Worm (Caenorhabditis elegans) whole organism, L1 larva: ENCODE results near the gene cyp-14A2.

Source experiments
- C16A3.4 ChIP-seq: fragments of 150-350 bp; optimal IDR thresholded peaks from 2 replicates; lab custom pipeline; 2014; ENCODE audit warnings: missing biosample characterization, missing genetic modification characterization
- aha-1 ChIP-seq: fragments of 150-350 bp; optimal IDR thresholded peaks from 2 replicates; lab custom pipeline; 2014; ENCODE audit warnings: missing biosample characterization, missing genetic modification characterization
- blmp-1 ChIP-seq: fragments of 150-350 bp; optimal IDR thresholded peaks from 2 replicates; lab custom pipeline; 2014; ENCODE audit warnings: missing biosample characterization, missing genetic modification characterization
- ceh-63 ChIP-seq: fragments of 200-800 bp; sonication (Bioruptor generic); optimal IDR thresholded peaks from 2 replicates; lab custom pipeline; 2018; ENCODE audit warnings: mild to moderate bottlenecking, missing genetic modification characterization, missing compliant biosample characterization
- ceh-8 ChIP-seq: fragments of 200-800 bp; sonication (Bioruptor generic); optimal IDR thresholded peaks from 2 replicates; lab custom pipeline; 2018; ENCODE audit warnings: mild to moderate bottlenecking, missing genetic modification characterization, moderate library complexity, missing compliant biosample characterization
- ces-1 ChIP-seq: fragments of 150-350 bp; optimal IDR thresholded peaks from 2 replicates; lab custom pipeline; 2014; ENCODE audit warnings: missing biosample characterization, missing genetic modification reagents, missing genetic modification characterization
- dpl-1 ChIP-seq, 3 experiments: fragments of 150-350 bp in 2 of 3; sonication (generic microtip) in 1 of 3; optimal IDR thresholded peaks; 2 replicates each; lab custom pipeline; 2014 to 2017; ENCODE audit warnings: missing biosample characterization in 3 of 3, missing genetic modification characterization in 3 of 3, missing genetic modification reagents in 3 of 3
- efl-1 ChIP-seq, 4 experiments: fragments of 150-350 bp; optimal IDR thresholded peaks in 3 of 4; peaks in 1 of 4; 1 replicate in 1 of 4; 2 replicates in 3 of 4; lab custom pipeline; 2014; ENCODE audit warnings: missing biosample characterization in 2 of 4, missing genetic modification characterization in 2 of 4, missing genetic modification reagents in 2 of 4
- efl-3 ChIP-seq: fragments of 200-800 bp; sonication (Bioruptor generic); optimal IDR thresholded peaks from 2 replicates; lab custom pipeline; 2018; ENCODE audit warnings: mild to moderate bottlenecking, missing genetic modification characterization, missing compliant biosample characterization
- elt-2 ChIP-seq: sonication (generic microtip); optimal IDR thresholded peaks from 2 replicates; lab custom pipeline; 2016; ENCODE audit warnings: missing genetic modification characterization, mild to moderate bottlenecking, inconsistent platforms, missing compliant biosample characterization, missing genetic modification reagents
- elt-3 ChIP-seq, 6 experiments: fragments of 150-350 bp in 1 of 6; sonication (generic microtip); optimal IDR thresholded peaks; 2 replicates each; lab custom pipeline; 2017 to 2018; ENCODE audit warnings: missing biosample characterization in 6 of 6, missing genetic modification characterization in 6 of 6, inconsistent platforms in 1 of 6
- fkh-4 ChIP-seq: sonication (generic microtip); optimal IDR thresholded peaks from 2 replicates; lab custom pipeline; 2016; ENCODE audit warnings: missing compliant biosample characterization, missing genetic modification characterization, borderline replicate concordance
- fkh-8 ChIP-seq: sonication (generic microtip); optimal IDR thresholded peaks from 2 replicates; lab custom pipeline; 2016; ENCODE audit warnings: mild to moderate bottlenecking, missing genetic modification characterization, missing compliant biosample characterization
- fos-1 ChIP-seq: fragments of 150-350 bp; optimal IDR thresholded peaks from 2 replicates; lab custom pipeline; 2014; ENCODE audit warnings: missing biosample characterization, missing genetic modification characterization
- hpl-2 ChIP-seq: fragments of 150-350 bp; optimal IDR thresholded peaks from 2 replicates; lab custom pipeline; 2014; ENCODE audit warnings: missing biosample characterization, missing genetic modification reagents, missing genetic modification characterization
- irx-1 ChIP-seq: sonication (generic microtip); optimal IDR thresholded peaks from 2 replicates; lab custom pipeline; 2016; ENCODE audit warnings: missing genetic modification characterization, missing compliant biosample characterization
- isw-1 ChIP-seq: fragments of 200-800 bp; sonication (Bioruptor generic); IDR thresholded peaks from 2 replicates; pipeline ENCODE4 v1.3.6; 2022; ENCODE audit warnings: missing genetic modification characterization, missing compliant biosample characterization
- jun-1 ChIP-seq: fragments of 150-350 bp; optimal IDR thresholded peaks from 2 replicates; lab custom pipeline; 2014; ENCODE audit warnings: missing biosample characterization, missing genetic modification reagents, missing genetic modification characterization
- lin-13 ChIP-seq: fragments of 150-350 bp; optimal IDR thresholded peaks from 2 replicates; lab custom pipeline; 2014; ENCODE audit warnings: missing biosample characterization, missing genetic modification reagents, missing genetic modification characterization
- lin-14 ChIP-seq: fragments of 200-800 bp; sonication (Bioruptor generic); optimal IDR thresholded peaks from 2 replicates; lab custom pipeline; 2018; ENCODE audit warnings: mild to moderate bottlenecking, missing genetic modification characterization, moderate library complexity, missing compliant biosample characterization
- lin-35 ChIP-seq, 2 experiments: fragments of 150-350 bp; optimal IDR thresholded peaks; 2 replicates each; lab custom pipeline; 2014; ENCODE audit warnings: missing biosample characterization in 2 of 2, missing genetic modification characterization in 2 of 2, missing genetic modification reagents in 2 of 2
- lin-39 ChIP-seq: fragments of 150-350 bp; optimal IDR thresholded peaks from 2 replicates; lab custom pipeline; 2014; ENCODE audit warnings: missing biosample characterization, missing genetic modification reagents, missing genetic modification characterization
- mab-9 ChIP-seq: fragments of 200-800 bp; sonication (Bioruptor generic); IDR thresholded peaks from 2 replicates; pipeline ENCODE4 v1.3.6; 2022; ENCODE audit warnings: missing genetic modification reagents, missing genetic modification characterization, missing compliant biosample characterization
- mdl-1 ChIP-seq, 2 experiments: fragments of 150-350 bp; optimal IDR thresholded peaks; 2 replicates each; lab custom pipeline; 2014 to 2017; ENCODE audit warnings: missing biosample characterization in 2 of 2, missing genetic modification characterization in 2 of 2, inconsistent platforms in 1 of 2
- nhr-237 ChIP-seq: fragments of 150-350 bp; optimal IDR thresholded peaks from 2 replicates; lab custom pipeline; 2014; ENCODE audit warnings: missing biosample characterization, missing genetic modification characterization
- nhr-71 ChIP-seq: sonication (generic microtip); optimal IDR thresholded peaks from 2 replicates; lab custom pipeline; 2016; ENCODE audit warnings: mild to moderate bottlenecking, missing genetic modification characterization, moderate library complexity, missing compliant biosample characterization
- nhr-76 ChIP-seq: sonication (generic microtip); optimal IDR thresholded peaks from 2 replicates; lab custom pipeline; 2017; ENCODE audit warnings: missing biosample characterization, missing genetic modification characterization
- nhr-84 ChIP-seq: sonication (generic microtip); optimal IDR thresholded peaks from 2 replicates; lab custom pipeline; 2017; ENCODE audit warnings: missing biosample characterization, missing genetic modification characterization
- nhr-85 ChIP-seq: sonication (generic microtip); peaks from one replicate; lab custom pipeline; 2016; ENCODE audit warnings: missing genetic modification characterization, inconsistent platforms, missing compliant biosample characterization
- nhr-90 ChIP-seq: sonication (generic microtip); optimal IDR thresholded peaks from 2 replicates; lab custom pipeline; 2016; ENCODE audit warnings: mild to moderate bottlenecking, missing genetic modification characterization, missing compliant biosample characterization; ENCODE audit not compliant: poor library complexity
- pqm-1 ChIP-seq: sonication (generic microtip); optimal IDR thresholded peaks from 3 replicates; lab custom pipeline; 2017; ENCODE audit warnings: missing biosample characterization, missing genetic modification characterization
- snpc-4 ChIP-seq: fragments of 150-350 bp; optimal IDR thresholded peaks from 2 replicates; lab custom pipeline; 2014; ENCODE audit warnings: missing biosample characterization, missing genetic modification characterization
- sox-4 ChIP-seq: sonication (generic microtip); optimal IDR thresholded peaks from 2 replicates; lab custom pipeline; 2016; ENCODE audit warnings: missing genetic modification characterization, missing compliant biosample characterization
- sup-37 ChIP-seq: fragments of 200-800 bp; sonication (Bioruptor generic); optimal IDR thresholded peaks from 2 replicates; lab custom pipeline; 2018; ENCODE audit warnings: mild to moderate bottlenecking, missing genetic modification characterization, missing compliant biosample characterization
- tbx-2 ChIP-seq: sonication (generic microtip); optimal IDR thresholded peaks from 2 replicates; lab custom pipeline; 2016; ENCODE audit warnings: missing genetic modification characterization, missing compliant biosample characterization
- unc-130 ChIP-seq: fragments of 150-350 bp; optimal IDR thresholded peaks from 2 replicates; lab custom pipeline; 2017; ENCODE audit warnings: missing biosample characterization, missing genetic modification characterization, inconsistent platforms
- unc-86 ChIP-seq: sonication (generic microtip); optimal IDR thresholded peaks from 2 replicates; lab custom pipeline; 2016; ENCODE audit warnings: missing genetic modification characterization, missing compliant biosample characterization
- unc-98 ChIP-seq: fragments of 200-800 bp; sonication (Bioruptor generic); IDR thresholded peaks from 2 replicates; pipeline ENCODE4 v1.3.6; 2022; ENCODE audit warnings: missing genetic modification characterization, missing compliant biosample characterization
- vab-15 ChIP-seq: sonication (generic microtip); optimal IDR thresholded peaks from 2 replicates; lab custom pipeline; 2017; ENCODE audit warnings: missing genotype, mild to moderate bottlenecking, missing genetic modification characterization, missing compliant biosample characterization
- zip-4 ChIP-seq: fragments of 200-800 bp; sonication (Bioruptor generic); optimal IDR thresholded peaks from 2 replicates; lab custom pipeline; 2018; ENCODE audit warnings: mild to moderate bottlenecking, missing genetic modification characterization, moderate library complexity, missing compliant biosample characterization
- ztf-11 ChIP-seq, 2 experiments: sonication (generic microtip); optimal IDR thresholded peaks; 2 replicates each; lab custom pipeline; 2016 to 2017; ENCODE audit warnings: missing genetic modification characterization in 2 of 2, missing biosample characterization in 1 of 2, missing compliant biosample characterization in 1 of 2
- ztf-4 ChIP-seq: fragments of 150-350 bp; optimal IDR thresholded peaks from 2 replicates; lab custom pipeline; 2014; ENCODE audit warnings: missing biosample characterization, missing genetic modification characterization

Gene cyp-14A2

DNA sequence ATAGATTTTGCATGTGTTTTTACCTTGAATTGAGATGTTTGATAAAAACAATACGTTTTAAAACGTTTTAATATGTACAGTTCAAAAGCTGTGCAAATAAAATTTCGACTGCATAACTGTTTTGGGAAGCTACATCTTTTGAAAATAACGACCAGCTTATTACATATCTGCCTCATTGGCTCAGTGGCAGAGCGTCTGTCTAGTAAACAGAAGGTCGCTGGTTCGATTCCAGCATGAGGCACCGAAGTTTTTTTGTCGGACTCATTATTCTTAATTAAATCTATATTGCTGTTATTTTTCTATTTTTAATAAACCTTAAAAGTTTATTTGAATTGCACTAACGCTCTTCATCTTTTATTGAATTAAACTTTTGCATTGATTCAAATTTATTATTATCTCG is 23.5 kb upstream of the cyp-14A2 start:
- TF ChIP-seq irx-1 (tag; lab: Kevin White, UChicago) (no peak), lin-39 (no peak), lin-35 (GFP tag; optimal IDR thresholded peaks at IDR 0.05; lab: Kevin White, UChicago) (no peak), tbx-2 (no peak), fkh-8 (tag; lab: Kevin White, UChicago) (no peak), lin-13 (GFP tag; lab: Kevin White, UChicago) (no peak), hpl-2 (GFP tag; lab: Kevin White, UChicago) (no peak), ceh-8 (GFP tag; lab: Kevin White, UChicago) (no peak), snpc-4 (tag; lab: Kevin White, UChicago) (no peak), fos-1 (tag; lab: Kevin White, UChicago) (no peak), isw-1 (no peak), nhr-90 (tag; lab: Kevin White, UChicago) (no peak), ztf-4 (tag; lab: Kevin White, UChicago) (no peak), efl-1 (optimal IDR thresholded peaks at IDR 0.05; lab: Kevin White, UChicago) (no peak), efl-1 (GFP tag; optimal IDR thresholded peaks at IDR 0.05 in 1 of 2; lab: Kevin White, UChicago) (no peak), lin-14 (GFP tag; lab: Kevin White, UChicago) (no peak), zip-4 (GFP tag; lab: Kevin White, UChicago) (no peak), mab-9 (GFP tag; lab: Robert Waterston, UW) (no peak), jun-1 (tag; lab: Kevin White, UChicago) (no peak)

DNA sequence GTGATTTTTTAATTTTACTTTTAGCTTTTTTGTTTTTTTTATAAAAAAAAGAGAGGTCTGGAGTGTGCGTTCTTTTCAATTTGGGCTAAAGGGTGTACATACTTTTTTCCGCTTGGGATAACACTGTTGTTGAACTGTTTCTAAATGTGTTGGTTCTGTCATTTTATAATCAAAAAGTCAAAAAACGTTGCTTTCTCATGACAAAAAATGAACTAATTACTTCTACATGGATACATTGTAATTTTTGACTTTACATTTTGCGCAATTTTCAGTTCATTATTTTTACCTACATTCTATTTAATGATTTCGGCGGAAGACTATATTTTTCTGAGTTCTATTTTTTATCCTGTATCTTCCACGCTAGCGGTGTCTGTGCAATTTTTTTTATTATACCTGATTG is 22.0 kb upstream of the cyp-14A2 start, which contains the start of gene srd-38:
TSS of gene srd-38 (plus strand) at position 301 of the 400 bp plus-strand sequence.
- TF ChIP-seq ceh-8 (GFP tag; lab: Kevin White, UChicago) = no peak
- TF ChIP-seq pqm-1 (tag; lab: Kevin White, UChicago) = no peak

DNA sequence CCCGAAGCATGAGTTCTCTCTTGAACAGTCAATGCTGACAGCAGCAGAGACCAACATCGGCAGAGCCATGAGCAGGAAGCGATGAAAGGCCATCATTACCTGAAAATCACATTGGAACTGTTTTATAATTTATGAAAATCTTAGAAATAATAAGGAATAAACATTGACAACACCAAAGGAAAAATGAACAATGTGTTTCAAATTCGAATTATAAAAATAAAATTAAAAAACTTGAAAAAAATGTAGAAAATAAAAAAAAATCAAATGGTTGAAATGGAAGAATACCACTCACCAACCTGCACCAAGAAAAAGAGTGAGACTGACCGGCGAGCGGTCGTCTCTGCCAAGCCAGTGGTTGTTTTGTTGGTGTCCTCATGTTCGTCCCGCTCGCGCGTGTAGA is 21.0 kb upstream of the cyp-14A2 start, which contains the start of gene R04D3.3:
TSS of gene R04D3.3 (minus strand) at position 101 of the 400 bp plus-strand sequence.
- TF ChIP-seq irx-1 (tag; lab: Kevin White, UChicago) (no peak), nhr-85 (no peak), nhr-84 (tag; lab: Kevin White, UChicago) (no peak), fkh-4 (no peak), nhr-76 (tag; lab: Kevin White, UChicago) (no peak), unc-86 (tag; lab: Kevin White, UChicago) (no peak), ztf-11 (tag; optimal IDR thresholded peaks at IDR 0.05; lab: Kevin White, UChicago) (no peak), mdl-1 (tag; optimal IDR thresholded peaks at IDR 0.05; lab: Kevin White, UChicago) (no peak), aha-1 (tag; lab: Kevin White, UChicago) (no peak), ces-1 (GFP tag; lab: Kevin White, UChicago) (no peak), dpl-1 (GFP tag; optimal IDR thresholded peaks at IDR 0.05; lab: Kevin White, UChicago) (no peak), unc-130 (no peak), sup-37 (GFP tag; lab: Kevin White, UChicago) (no peak), ztf-4 (tag; lab: Kevin White, UChicago) (no peak)

DNA sequence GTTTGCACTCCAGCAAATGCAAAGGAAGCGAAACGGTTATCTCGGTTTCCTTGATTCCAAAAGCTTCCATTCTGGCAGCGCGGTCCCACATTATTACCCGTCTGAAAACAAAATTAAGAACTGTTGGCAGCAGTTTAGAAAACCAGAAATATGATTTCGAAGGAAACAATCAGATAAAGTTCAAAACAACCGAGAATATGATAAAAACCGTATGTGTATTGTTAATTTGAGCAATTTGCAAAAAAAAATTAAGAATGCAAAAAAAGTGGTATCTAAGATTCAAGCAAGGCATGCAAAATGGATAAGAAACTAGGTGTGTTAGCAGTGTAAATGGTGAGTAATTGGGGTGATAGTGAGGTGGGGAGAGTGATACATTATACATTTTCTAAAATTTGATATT is 19.2 kb upstream of the cyp-14A2 start, which contains the start of gene R04D3.4:
TSS of gene R04D3.4 (minus strand) at position 101 of the 400 bp plus-strand sequence.
- TF ChIP-seq blmp-1 (tag; lab: Kevin White, UChicago) (no peak), vab-15 (tag; lab: Kevin White, UChicago) (no peak), unc-98 (no peak), elt-2 (no peak), sox-4 (tag; lab: Kevin White, UChicago) (no peak), ceh-63 (no peak), nhr-237 (tag; lab: Kevin White, UChicago) (no peak), mab-9 (GFP tag; lab: Robert Waterston, UW) (no peak), lin-14 (GFP tag; lab: Kevin White, UChicago) (no peak), efl-3 (no peak), nhr-71 (no peak), C16A3.4 (tag; lab: Kevin White, UChicago) (no peak), elt-3 (tag; optimal IDR thresholded peaks at IDR 0.05; lab: Kevin White, UChicago) (no peak)
